Fruit fly (Drosophila melanogaster) whole organism, embryonic: Measurements from ENCODE around the gene CG6296.
A peak's percentile ranks its signal among the peaks of the same experiment; 100 is the strongest.

Source experiments
- Antp ChIP-seq: fragments of 200-800 bp; sonication (Bioruptor generic); optimal IDR thresholded peaks from 3 replicates; lab custom pipeline; 2016; ENCODE audit warnings: missing biosample characterization, missing genetic modification characterization
- Atf3 ChIP-seq: fragments of 200-800 bp; sonication (Bioruptor generic); optimal IDR thresholded peaks from 3 replicates; lab custom pipeline; 2016; ENCODE audit warnings: missing biosample characterization, missing genetic modification characterization
- CG12659 ChIP-seq: fragments of 200-800 bp; sonication (Bioruptor generic); optimal IDR thresholded peaks from 3 replicates; lab custom pipeline; 2017; ENCODE audit warnings: mild to moderate bottlenecking, missing biosample characterization, missing genetic modification reagents, missing genetic modification characterization
- CG13624 ChIP-seq: fragments of 200-800 bp; sonication (Bioruptor generic); optimal IDR thresholded peaks from 2 replicates; lab custom pipeline; 2016; ENCODE audit warnings: missing biosample characterization, missing genetic modification characterization
- CG15514 ChIP-seq: fragments of 200-800 bp; sonication (Bioruptor generic); optimal IDR thresholded peaks from 3 replicates; lab custom pipeline; 2017; ENCODE audit warnings: missing biosample characterization, missing genetic modification characterization, mild to moderate bottlenecking, moderate library complexity, missing genetic modification reagents
- CG15601 ChIP-seq: fragments of 200-800 bp; sonication (Bioruptor generic); optimal IDR thresholded peaks from 3 replicates; lab custom pipeline; 2019; ENCODE audit warnings: missing biosample characterization, mild to moderate bottlenecking, missing genetic modification characterization, moderate library complexity
- CG17186 ChIP-seq: fragments of 200-800 bp; sonication (Bioruptor generic); optimal IDR thresholded peaks from 3 replicates; lab custom pipeline; 2017; ENCODE audit warnings: missing biosample characterization, missing genetic modification reagents, missing genetic modification characterization
- CG18764 ChIP-seq: fragments of 200-800 bp; sonication (Bioruptor generic); optimal IDR thresholded peaks from 3 replicates; lab custom pipeline; 2016; ENCODE audit warnings: missing biosample characterization, missing genetic modification characterization
- CG2712 ChIP-seq: fragments of 200-800 bp; optimal IDR thresholded peaks from 3 replicates; lab custom pipeline; 2019; ENCODE audit warnings: missing biosample characterization, mild to moderate bottlenecking, missing genetic modification characterization, moderate library complexity
- CG34376 ChIP-seq: fragments of 200-800 bp; sonication (Bioruptor generic); optimal IDR thresholded peaks from 2 replicates; lab custom pipeline; 2018; ENCODE audit warnings: missing biosample characterization, mild to moderate bottlenecking, missing genetic modification characterization
- CG3838 ChIP-seq: fragments of 200-800 bp; sonication (Bioruptor generic); optimal IDR thresholded peaks from 3 replicates; lab custom pipeline; 2016; ENCODE audit warnings: missing biosample characterization, missing genetic modification characterization
- CG6272 ChIP-seq: fragments of 200-800 bp; sonication (Bioruptor generic); IDR thresholded peaks from 2 replicates; pipeline ENCODE4 v1.3.6; 2022; ENCODE audit warnings: missing biosample characterization, missing genetic modification characterization
- CG6689 ChIP-seq: fragments of 200-800 bp; sonication (Bioruptor generic); IDR thresholded peaks from 2 replicates; pipeline ENCODE4 v1.3.6; 2022; ENCODE audit warnings: missing biosample characterization, missing genetic modification characterization
- CG7556 ChIP-seq: fragments of 200-800 bp; sonication (Bioruptor generic); optimal IDR thresholded peaks from 2 replicates; lab custom pipeline; 2017; ENCODE audit warnings: missing biosample characterization, mild to moderate bottlenecking, missing genetic modification characterization
- CG7745 ChIP-seq: fragments of 200-800 bp; sonication (Bioruptor generic); optimal IDR thresholded peaks from 2 replicates; lab custom pipeline; 2018; ENCODE audit warnings: missing biosample characterization, mild to moderate bottlenecking, missing genetic modification characterization, moderate library complexity
- CG7839 ChIP-seq: fragments of 200-800 bp; sonication (Bioruptor generic); optimal IDR thresholded peaks from 3 replicates; lab custom pipeline; 2018; ENCODE audit warnings: missing biosample characterization, mild to moderate bottlenecking, missing genetic modification characterization, moderate library complexity
- CHES-1-like ChIP-seq: fragments of 200-800 bp; sonication (Bioruptor generic); optimal IDR thresholded peaks from 2 replicates; lab custom pipeline; 2016; ENCODE audit warnings: missing biosample characterization, missing genetic modification characterization
- CrebB ChIP-seq: fragments of 200-800 bp; sonication (Bioruptor generic); optimal IDR thresholded peaks from 3 replicates; lab custom pipeline; 2018; ENCODE audit warnings: missing biosample characterization, mild to moderate bottlenecking, missing genetic modification characterization
- D ChIP-seq, 2 experiments: fragments of 200-800 bp in 1 of 2; fragments of >200 bp in 1 of 2; sonication (Bioruptor generic) in 1 of 2; optimal IDR thresholded peaks; 2 replicates in 1 of 2; 3 replicates in 1 of 2; lab custom pipeline; 2017; ENCODE audit warnings: mild to moderate bottlenecking in 1 of 2, missing biosample characterization in 1 of 2, missing genetic modification characterization in 1 of 2, missing genetic modification reagents in 1 of 2
- HLH3B ChIP-seq: fragments of 200-800 bp; sonication (Bioruptor generic); IDR thresholded peaks from 2 replicates; pipeline ENCODE4 v1.3.6; 2022; ENCODE audit warnings: missing biosample characterization, missing genetic modification characterization
- Hr78 ChIP-seq, 2 experiments: fragments of 200-800 bp in 1 of 2; fragments of >200 bp in 1 of 2; sonication (Bioruptor generic) in 1 of 2; optimal IDR thresholded peaks; 2 replicates each; lab custom pipeline; 2017 to 2019; ENCODE audit warnings: missing biosample characterization in 2 of 2, missing genetic modification characterization in 2 of 2, mild to moderate bottlenecking in 1 of 2, moderate library complexity in 1 of 2
- Mad ChIP-seq: fragments of 200-800 bp; sonication (Bioruptor generic); optimal IDR thresholded peaks from 2 replicates; lab custom pipeline; 2016; ENCODE audit warnings: missing biosample characterization, missing genetic modification characterization
- NFAT ChIP-seq: fragments of 200-800 bp; sonication (Bioruptor generic); IDR thresholded peaks from 2 replicates; pipeline ENCODE4 v1.3.6; 2022; ENCODE audit warnings: missing biosample characterization, missing genetic modification characterization
- Neu2 ChIP-seq: fragments of 200-800 bp; sonication (Bioruptor generic); optimal IDR thresholded peaks from 3 replicates; lab custom pipeline; 2016; ENCODE audit warnings: missing biosample characterization, missing genetic modification characterization, borderline replicate concordance
- Oli ChIP-seq: fragments of 200-800 bp; sonication (Bioruptor generic); optimal IDR thresholded peaks from 2 replicates; lab custom pipeline; 2018; ENCODE audit warnings: missing biosample characterization, mild to moderate bottlenecking, missing genetic modification characterization, moderate library complexity
- Pdp1 ChIP-seq, 2 experiments: fragments of 200-800 bp; sonication (Bioruptor generic); optimal IDR thresholded peaks; 3 replicates each; lab custom pipeline; 2016; ENCODE audit warnings: missing biosample characterization in 2 of 2, missing genetic modification characterization in 2 of 2, mild to moderate bottlenecking in 1 of 2, moderate library complexity in 1 of 2
- Ravus ChIP-seq: fragments of 200-800 bp; sonication (Bioruptor generic); IDR thresholded peaks from 2 replicates; pipeline ENCODE4 v1.3.6; 2022; ENCODE audit warnings: missing biosample characterization, missing genetic modification characterization
- Rx ChIP-seq: fragments of 200-800 bp; sonication (Bioruptor generic); IDR thresholded peaks from 2 replicates; pipeline ENCODE4 v1.3.6; 2022; ENCODE audit warnings: missing biosample characterization, missing genetic modification characterization
- Vsx1 ChIP-seq: fragments of 200-800 bp; sonication (Bioruptor generic); optimal IDR thresholded peaks from 2 replicates; lab custom pipeline; 2017; ENCODE audit warnings: missing biosample characterization, mild to moderate bottlenecking, missing genetic modification characterization, missing genetic modification reagents
- YL-1 ChIP-seq: fragments of 200-800 bp; sonication (Bioruptor generic); optimal IDR thresholded peaks from 3 replicates; lab custom pipeline; 2017; ENCODE audit warnings: missing biosample characterization, mild to moderate bottlenecking, missing genetic modification characterization
- amos ChIP-seq: fragments of 200-800 bp; sonication (Bioruptor generic); IDR thresholded peaks from 2 replicates; pipeline ENCODE4 v1.3.6; 2022; ENCODE audit warnings: missing biosample characterization, missing genetic modification characterization; ENCODE audit not compliant: partially characterized antibody
- bsh ChIP-seq, 2 experiments: fragments of 200-800 bp; sonication (Bioruptor generic); optimal IDR thresholded peaks; 2 replicates each; lab custom pipeline; 2017 to 2018; ENCODE audit warnings: mild to moderate bottlenecking in 2 of 2, missing biosample characterization in 2 of 2, missing genetic modification characterization in 2 of 2, moderate library complexity in 1 of 2
- cas ChIP-seq: fragments of 200-800 bp; sonication (Bioruptor generic); IDR thresholded peaks from 2 replicates; pipeline ENCODE4 v1.3.6; 2022; ENCODE audit warnings: missing biosample characterization, missing genetic modification characterization
- en ChIP-seq: fragments of 200-800 bp; sonication (Bioruptor generic); optimal IDR thresholded peaks from 2 replicates; lab custom pipeline; 2016; ENCODE audit warnings: missing biosample characterization, missing genetic modification characterization
- gt ChIP-seq: fragments of 200-800 bp; sonication (Bioruptor generic); IDR thresholded peaks from 2 replicates; pipeline ENCODE4 v1.3.6; 2022; ENCODE audit warnings: missing biosample characterization, missing genetic modification characterization
- her ChIP-seq: fragments of 200-800 bp; sonication (Bioruptor generic); optimal IDR thresholded peaks from 2 replicates; lab custom pipeline; 2016; ENCODE audit warnings: missing biosample characterization, missing genetic modification characterization
- lab ChIP-seq: fragments of 200-800 bp; sonication (Bioruptor generic); optimal IDR thresholded peaks from 3 replicates; lab custom pipeline; 2017; ENCODE audit warnings: missing biosample characterization, missing genetic modification characterization, mild to moderate bottlenecking, moderate library complexity, missing genetic modification reagents
- luna ChIP-seq: fragments of 200-800 bp; sonication (Bioruptor generic); optimal IDR thresholded peaks from 2 replicates; lab custom pipeline; 2016; ENCODE audit warnings: missing biosample characterization, missing genetic modification characterization
- mld ChIP-seq: fragments of 200-800 bp; sonication (Bioruptor generic); IDR thresholded peaks from 3 replicates; pipeline ENCODE4 v1.3.6; 2022; ENCODE audit warnings: missing biosample characterization, missing genetic modification characterization; ENCODE audit not compliant: partially characterized antibody
- nau ChIP-seq: fragments of 200-800 bp; sonication (Bioruptor generic); optimal IDR thresholded peaks from 3 replicates; lab custom pipeline; 2017; ENCODE audit warnings: missing biosample characterization, mild to moderate bottlenecking, missing genetic modification characterization, missing genetic modification reagents
- nerfin-1 ChIP-seq: fragments of 200-800 bp; sonication (Bioruptor generic); optimal IDR thresholded peaks from 3 replicates; lab custom pipeline; 2019; ENCODE audit warnings: missing biosample characterization, mild to moderate bottlenecking, missing genetic modification characterization, moderate library complexity
- nmo ChIP-seq: fragments of 200-800 bp; sonication (Bioruptor generic); optimal IDR thresholded peaks from 2 replicates; lab custom pipeline; 2018; ENCODE audit warnings: missing biosample characterization, mild to moderate bottlenecking, missing genetic modification characterization, moderate library complexity
- pb ChIP-seq: fragments of 200-800 bp; sonication (Bioruptor generic); optimal IDR thresholded peaks from 3 replicates; lab custom pipeline; 2016; ENCODE audit warnings: missing biosample characterization, missing genetic modification characterization
- ranshi ChIP-seq: fragments of 200-800 bp; sonication (Bioruptor generic); IDR thresholded peaks from 2 replicates; pipeline ENCODE4 v1.3.6; 2022; ENCODE audit warnings: missing biosample characterization, missing genetic modification characterization
- sd ChIP-seq: fragments of 200-800 bp; sonication (Bioruptor generic); optimal IDR thresholded peaks from 3 replicates; lab custom pipeline; 2018; ENCODE audit warnings: missing biosample characterization, mild to moderate bottlenecking, missing genetic modification characterization, moderate library complexity
- slp2 ChIP-seq: fragments of 200-800 bp; sonication (Bioruptor generic); optimal IDR thresholded peaks from 2 replicates; lab custom pipeline; 2016; ENCODE audit warnings: missing biosample characterization, missing genetic modification characterization
- sug ChIP-seq: fragments of 200-800 bp; optimal IDR thresholded peaks from 2 replicates; lab custom pipeline; 2019; ENCODE audit warnings: missing biosample characterization, mild to moderate bottlenecking, missing genetic modification characterization, moderate library complexity
- wek ChIP-seq: fragments of 200-800 bp; sonication (Bioruptor generic); optimal IDR thresholded peaks from 3 replicates; lab custom pipeline; 2018; ENCODE audit warnings: missing biosample characterization, mild to moderate bottlenecking, missing genetic modification characterization, moderate library complexity
- zfh1 ChIP-seq: fragments of 200-800 bp; sonication (Bioruptor generic); IDR thresholded peaks from 3 replicates; pipeline ENCODE4 v1.3.6; 2022; ENCODE audit warnings: missing biosample characterization, missing genetic modification characterization

CG6296 gene

dm6 chr3R:26964452-26965133 is 40.7 kb downstream of the CG6296 start, which contains the start of gene Tsp97E (continued):
- TF ChIP-seq en (GFP tag; lab: Kevin White, UChicago) (no peak), CG3838 (GFP tag; lab: Kevin White, UChicago) (no peak), Atf3 (GFP tag; lab: Kevin White, UChicago) (no peak), CG7745 (no peak), her (GFP tag; lab: Kevin White, UChicago) (peak; percentile 98), ranshi (GFP tag; lab: Robert Waterston, UW) (no peak), CG15514 (peak; percentile 87), Vsx1 (GFP tag; lab: Kevin White, UChicago) (peak; percentile 50), CG13624 (GFP tag; lab: Kevin White, UChicago) (no peak), HLH3B (GFP tag; lab: Robert Waterston, UW) (no peak), Mad (GFP tag; lab: Kevin White, UChicago) (no peak), pb (GFP tag; lab: Kevin White, UChicago) (no peak), CG7839 (tag; lab: Kevin White, UChicago) (no peak), Oli (tag; lab: Kevin White, UChicago) (no peak), CG7556 (GFP tag; lab: Kevin White, UChicago) (no peak), nerfin-1 (tag; lab: Kevin White, UChicago) (no peak), mld (GFP tag; lab: Robert Waterston, UW) (peak; percentile 67; the same call in 2 of the 3 replicates), bsh (GFP tag; optimal IDR thresholded peaks at IDR 0.05; lab: Kevin White, UChicago) (no peak), CG15601 (peak; percentile 32), CG12659 (peak; percentile 40), luna (GFP tag; lab: Kevin White, UChicago) (no peak), CG6272 (GFP tag; lab: Robert Waterston, UW) (no peak), Ravus (GFP tag; lab: Robert Waterston, UW) (no peak), wek (GFP tag; lab: Kevin White, UChicago) (no peak), sug (tag; lab: Kevin White, UChicago) (no peak), Neu2 (GFP tag; lab: Kevin White, UChicago) (no peak), CG2712 (tag; lab: Kevin White, UChicago) (peak; percentile 49), Hr78 (GFP tag; optimal IDR thresholded peaks at IDR 0.05; lab: Kevin White, UChicago) (no peak), CG34376 (peak; percentile 28), amos (GFP tag; lab: Robert Waterston, UW) (peak; percentile 30; the same call in 1 of the 2 replicates), CrebB (no peak), CG6689 (GFP tag; lab: Robert Waterston, UW) (no peak), nau (GFP tag; lab: Kevin White, UChicago) (no peak), Antp (GFP tag; lab: Kevin White, UChicago) (no peak), nmo (GFP tag; lab: Kevin White, UChicago) (peak; percentile 45), CHES-1-like (GFP tag; lab: Kevin White, UChicago) (no peak), lab (GFP tag; lab: Kevin White, UChicago) (no peak), D (optimal IDR thresholded peaks at IDR 0.05; lab: Kevin White, UChicago) (no peak), D (GFP tag; optimal IDR thresholded peaks at IDR 0.05; lab: Kevin White, UChicago) (no peak), YL-1 (GFP tag; lab: Kevin White, UChicago) (no peak), cas (GFP tag; lab: Robert Waterston, UW) (no peak), zfh1 (GFP tag; lab: Robert Waterston, UW) (no peak), CG17186 (GFP tag; lab: Kevin White, UChicago) (peak; percentile 27), CG18764 (GFP tag; lab: Kevin White, UChicago) (no peak), Pdp1 (GFP tag; optimal IDR thresholded peaks at IDR 0.05; lab: Kevin White, UChicago) (peak in 1 of 2 experiments; percentile 35), Rx (GFP tag; lab: Robert Waterston, UW) (no peak), sd (no peak), gt (GFP tag; lab: Robert Waterston, UW) (no peak), slp2 (GFP tag; lab: Kevin White, UChicago) (no peak), NFAT (GFP tag; lab: Robert Waterston, UW) (no peak)
